Worm (Caenorhabditis elegans) whole organism, L4 larva: ENCODE data around the gene gst-29.
"Not testable (repeated sequence)": the region's sequence is repeated elsewhere in the genome, so short reads cannot be mapped to it uniquely, and the experiment has no call there.

ENCODE experiments used
- aly-2 ChIP-seq: sonication (generic microtip); optimal IDR thresholded peaks from 2 replicates; lab custom pipeline; 2018; ENCODE audit warnings: missing biosample characterization, missing genetic modification characterization
- egl-27 ChIP-seq: sonication (generic microtip); optimal IDR thresholded peaks from 3 replicates; lab custom pipeline; 2017; ENCODE audit warnings: missing biosample characterization, missing genetic modification reagents, missing genetic modification characterization
- jun-1 ChIP-seq: fragments of 150-350 bp; optimal IDR thresholded peaks from 2 replicates; lab custom pipeline; 2014; ENCODE audit warnings: missing biosample characterization, missing genetic modification reagents, missing genetic modification characterization
- lin-15B ChIP-seq: fragments of 150-350 bp; sonication (generic microtip); optimal IDR thresholded peaks from 3 replicates; lab custom pipeline; 2014; ENCODE audit warnings: missing biosample characterization, missing genetic modification characterization
- madf-5 ChIP-seq, 2 experiments: fragments of 200-800 bp; sonication (Bioruptor generic); IDR thresholded peaks; 2 replicates each; pipeline ENCODE4 v1.3.6; 2022; ENCODE audit warnings: missing compliant biosample characterization in 2 of 2, missing genetic modification characterization in 2 of 2
- nhr-11 ChIP-seq: fragments of 150-350 bp; optimal IDR thresholded peaks from 2 replicates; lab custom pipeline; 2014; ENCODE audit warnings: missing biosample characterization, missing genetic modification characterization
- pqm-1 ChIP-seq: sonication (generic microtip); optimal IDR thresholded peaks from 2 replicates; lab custom pipeline; 2017; ENCODE audit warnings: missing biosample characterization, missing genetic modification characterization
- rbr-2 ChIP-seq: sonication (generic microtip); optimal IDR thresholded peaks from 2 replicates; lab custom pipeline; 2016; ENCODE audit warnings: missing genotype, missing genetic modification characterization, missing compliant biosample characterization
- unc-130 ChIP-seq: sonication (generic microtip); optimal IDR thresholded peaks from 2 replicates; lab custom pipeline; 2016; ENCODE audit warnings: missing genetic modification reagents, missing genetic modification characterization, missing compliant biosample characterization
- vab-7 ChIP-seq: fragments of 200-800 bp; sonication (Bioruptor generic); IDR thresholded peaks from 2 replicates; pipeline ENCODE4 v1.3.6; 2022; ENCODE audit warnings: missing genetic modification reagents, missing genetic modification characterization, missing compliant biosample characterization

ce11 chrII:15140881-15141280, 28.8 kb downstream of the gst-29 start, which contains the start of gene Y53F4B.26:
- not testable (repeated sequence) for TF ChIP-seq unc-130 (GFP tag; lab: Kevin White, UChicago); rbr-2 (tag; lab: Kevin White, UChicago); egl-27 (tag; lab: Kevin White, UChicago); lin-15B (tag; lab: Kevin White, UChicago); aly-2 (tag; lab: Kevin White, UChicago); pqm-1 (tag; lab: Kevin White, UChicago); jun-1; vab-7; nhr-11 (tag; lab: Kevin White, UChicago); madf-5 (GFP tag; IDR thresholded peaks at IDR 0.05; lab: Robert Waterston, UW)
